Fruit fly (Drosophila melanogaster) whole organism, embryonic: ENCODE measurements around the gene Trf4-2.

Source experiments
- Blimp-1 ChIP-seq: fragments of 200-800 bp; sonication (Bioruptor generic); optimal IDR thresholded peaks from 3 replicates; lab custom pipeline; 2018; ENCODE audit warnings: missing biosample characterization, missing genetic modification characterization, mild to moderate bottlenecking, moderate library complexity, missing genetic modification reagents
- C15 ChIP-seq: fragments of 200-800 bp; sonication (Bioruptor generic); IDR thresholded peaks from 3 replicates; pipeline ENCODE4 v1.3.6; 2022; ENCODE audit warnings: missing biosample characterization, missing genetic modification characterization
- CG10147 ChIP-seq: fragments of 200-800 bp; sonication (Bioruptor generic); optimal IDR thresholded peaks from 2 replicates; lab custom pipeline; 2019; ENCODE audit warnings: missing biosample characterization, mild to moderate bottlenecking, missing genetic modification characterization, moderate library complexity
- CG10209 ChIP-seq: fragments of 200-800 bp; sonication (Bioruptor generic); optimal IDR thresholded peaks from 3 replicates; lab custom pipeline; 2017; ENCODE audit warnings: missing biosample characterization, mild to moderate bottlenecking, missing genetic modification characterization, missing genetic modification reagents
- CG12769 ChIP-seq: fragments of 200-800 bp; sonication (Bioruptor generic); optimal IDR thresholded peaks from 2 replicates; lab custom pipeline; 2019; ENCODE audit warnings: missing biosample characterization, mild to moderate bottlenecking, missing genetic modification characterization, moderate library complexity
- CG15269 ChIP-seq: fragments of 200-800 bp; sonication (Bioruptor generic); optimal IDR thresholded peaks from 2 replicates; lab custom pipeline; 2018; ENCODE audit warnings: missing biosample characterization, mild to moderate bottlenecking, missing genetic modification characterization, moderate library complexity
- CG1603 ChIP-seq: fragments of 200-800 bp; sonication (Bioruptor generic); optimal IDR thresholded peaks from 2 replicates; lab custom pipeline; 2019; ENCODE audit warnings: missing biosample characterization, mild to moderate bottlenecking, missing genetic modification characterization, moderate library complexity
- CG17361 ChIP-seq: fragments of 200-800 bp; sonication (Bioruptor generic); IDR thresholded peaks from 3 replicates; pipeline ENCODE4 v1.3.6; 2022; ENCODE audit warnings: missing biosample characterization, missing genetic modification characterization
- CG18011 ChIP-seq: fragments of 200-800 bp; sonication (Bioruptor generic); optimal IDR thresholded peaks from 2 replicates; lab custom pipeline; 2017; ENCODE audit warnings: missing biosample characterization, missing genetic modification characterization, mild to moderate bottlenecking, moderate library complexity, missing genotype
- CG2129 ChIP-seq: fragments of 200-800 bp; sonication (Bioruptor generic); IDR thresholded peaks from 2 replicates; pipeline ENCODE4 v1.3.6; 2022; ENCODE audit warnings: missing biosample characterization, missing genetic modification characterization; ENCODE audit not compliant: partially characterized antibody
- CG30403 ChIP-seq: fragments of 200-800 bp; sonication (Bioruptor generic); optimal IDR thresholded peaks from 3 replicates; lab custom pipeline; 2016; ENCODE audit warnings: missing biosample characterization, missing genetic modification characterization
- CG3163 ChIP-seq: fragments of 200-800 bp; sonication (Bioruptor generic); optimal IDR thresholded peaks from 3 replicates; lab custom pipeline; 2016; ENCODE audit warnings: missing biosample characterization, missing genetic modification characterization
- CG3407 ChIP-seq: fragments of 200-800 bp; sonication (Bioruptor generic); optimal IDR thresholded peaks from 2 replicates; lab custom pipeline; 2018; ENCODE audit warnings: missing biosample characterization, mild to moderate bottlenecking, missing genetic modification characterization
- CG3847 ChIP-seq: fragments of 200-800 bp; sonication (Bioruptor generic); IDR thresholded peaks from 2 replicates; pipeline ENCODE4 v1.3.6; 2022; ENCODE audit warnings: missing biosample characterization, missing genetic modification characterization
- CG6272 ChIP-seq: fragments of 200-800 bp; sonication (Bioruptor generic); IDR thresholded peaks from 2 replicates; pipeline ENCODE4 v1.3.6; 2022; ENCODE audit warnings: missing biosample characterization, missing genetic modification characterization
- CG6689 ChIP-seq: fragments of 200-800 bp; sonication (Bioruptor generic); IDR thresholded peaks from 2 replicates; pipeline ENCODE4 v1.3.6; 2022; ENCODE audit warnings: missing biosample characterization, missing genetic modification characterization
- CG6813 ChIP-seq: fragments of 200-800 bp; sonication (Bioruptor generic); optimal IDR thresholded peaks from 2 replicates; lab custom pipeline; 2017; ENCODE audit warnings: missing biosample characterization, missing genetic modification characterization, mild to moderate bottlenecking, moderate library complexity, missing genetic modification reagents
- CG7271 ChIP-seq: fragments of 200-800 bp; sonication (Bioruptor generic); optimal IDR thresholded peaks from 2 replicates; lab custom pipeline; 2018; ENCODE audit warnings: missing biosample characterization, mild to moderate bottlenecking, missing genetic modification characterization, moderate library complexity
- D19A ChIP-seq: fragments of 200-800 bp; optimal IDR thresholded peaks from 3 replicates; lab custom pipeline; 2019; ENCODE audit warnings: missing biosample characterization, mild to moderate bottlenecking, missing genetic modification characterization, moderate library complexity
- Dfd ChIP-seq, 2 experiments: fragments of >200 bp; optimal IDR thresholded peaks; 2 replicates each; lab custom pipeline; 2017; ENCODE audit warnings: missing biosample characterization in 2 of 2, missing genetic modification characterization in 2 of 2
- Doc3 ChIP-seq: fragments of 200-800 bp; sonication (Bioruptor generic); IDR thresholded peaks from 3 replicates; pipeline ENCODE4 v1.3.6; 2022; ENCODE audit warnings: missing biosample characterization, missing genetic modification characterization; ENCODE audit not compliant: partially characterized antibody
- Eip74EF ChIP-seq, 2 experiments: fragments of 200-800 bp in 1 of 2; fragments of >200 bp in 1 of 2; sonication (Bioruptor generic) in 1 of 2; optimal IDR thresholded peaks; 2 replicates each; lab custom pipeline; 2017 to 2019; ENCODE audit warnings: missing biosample characterization in 2 of 2, missing genetic modification characterization in 2 of 2, mild to moderate bottlenecking in 1 of 2, moderate library complexity in 1 of 2
- Elba2 ChIP-seq: fragments of 200-800 bp; sonication (Bioruptor generic); optimal IDR thresholded peaks from 3 replicates; lab custom pipeline; 2016; ENCODE audit warnings: missing biosample characterization, missing genetic modification characterization
- Hey ChIP-seq: fragments of 200-800 bp; sonication (Bioruptor generic); optimal IDR thresholded peaks from 3 replicates; lab custom pipeline; 2018; ENCODE audit warnings: missing biosample characterization, mild to moderate bottlenecking, missing genetic modification characterization
- MTF-1 ChIP-seq: fragments of 200-800 bp; sonication (Bioruptor generic); optimal IDR thresholded peaks from 2 replicates; lab custom pipeline; 2018; ENCODE audit warnings: missing biosample characterization, mild to moderate bottlenecking, missing genetic modification characterization, borderline replicate concordance
- Mrtf ChIP-seq: fragments of 200-800 bp; sonication (Bioruptor generic); IDR thresholded peaks from 3 replicates; pipeline ENCODE4 v1.3.6; 2022; ENCODE audit warnings: missing biosample characterization, missing genetic modification characterization
- NFAT ChIP-seq: fragments of 200-800 bp; sonication (Bioruptor generic); IDR thresholded peaks from 2 replicates; pipeline ENCODE4 v1.3.6; 2022; ENCODE audit warnings: missing biosample characterization, missing genetic modification characterization
- Optix ChIP-seq: fragments of 200-800 bp; sonication (Bioruptor generic); IDR thresholded peaks from 3 replicates; pipeline ENCODE4 v1.3.6; 2022; ENCODE audit warnings: missing biosample characterization, missing genetic modification characterization
- Rfx ChIP-seq: fragments of 200-800 bp; sonication (Bioruptor generic); IDR thresholded peaks from 2 replicates; pipeline ENCODE4 v1.3.6; 2022; ENCODE audit warnings: missing biosample characterization, missing genetic modification characterization
- Ssrp ChIP-seq: fragments of 200-800 bp; sonication (Bioruptor generic); optimal IDR thresholded peaks from 2 replicates; lab custom pipeline; 2018; ENCODE audit warnings: missing biosample characterization, mild to moderate bottlenecking, missing genetic modification characterization, moderate library complexity
- ab ChIP-seq: fragments of 200-800 bp; sonication (Bioruptor generic); optimal IDR thresholded peaks from 2 replicates; lab custom pipeline; 2016; ENCODE audit warnings: missing biosample characterization, missing genetic modification characterization
- caup ChIP-seq: fragments of 200-800 bp; sonication (Bioruptor generic); optimal IDR thresholded peaks from 3 replicates; lab custom pipeline; 2017; ENCODE audit warnings: missing biosample characterization, mild to moderate bottlenecking, missing genetic modification characterization, moderate library complexity; ENCODE audit not compliant: severe bottlenecking
- chif ChIP-seq, 2 experiments: fragments of 200-800 bp; sonication (Bioruptor generic); optimal IDR thresholded peaks; 3 replicates each; lab custom pipeline; 2016; ENCODE audit warnings: missing biosample characterization in 2 of 2, missing genetic modification characterization in 2 of 2
- chinmo ChIP-seq: fragments of 200-800 bp; sonication (Bioruptor generic); IDR thresholded peaks from 4 replicates; pipeline ENCODE4 v1.3.6; 2022; ENCODE audit warnings: missing biosample characterization, missing genetic modification characterization; ENCODE audit not compliant: partially characterized antibody
- crp ChIP-seq, 2 experiments: fragments of 200-800 bp; sonication (Bioruptor generic); optimal IDR thresholded peaks; 2 replicates in 1 of 2; 3 replicates in 1 of 2; lab custom pipeline; 2017; ENCODE audit warnings: missing biosample characterization in 2 of 2, missing genetic modification characterization in 2 of 2, mild to moderate bottlenecking in 1 of 2, moderate library complexity in 1 of 2
- dati ChIP-seq: fragments of 200-800 bp; sonication (Bioruptor generic); IDR thresholded peaks from 2 replicates; pipeline ENCODE4 v1.3.6; 2022; ENCODE audit warnings: missing biosample characterization, missing genetic modification characterization
- dm ChIP-seq: fragments of 200-800 bp; sonication (Bioruptor generic); optimal IDR thresholded peaks from 3 replicates; lab custom pipeline; 2016; ENCODE audit warnings: missing biosample characterization, missing genetic modification characterization
- fu2 ChIP-seq: fragments of 200-800 bp; sonication (Bioruptor generic); optimal IDR thresholded peaks from 2 replicates; lab custom pipeline; 2016; ENCODE audit warnings: missing biosample characterization, missing genetic modification characterization
- insv ChIP-seq, 2 experiments: fragments of 200-800 bp; sonication (Bioruptor generic); optimal IDR thresholded peaks; 3 replicates each; lab custom pipeline; 2016 to 2018; ENCODE audit warnings: missing biosample characterization in 2 of 2, missing genetic modification characterization in 2 of 2
- ken ChIP-seq: fragments of 200-800 bp; sonication (Bioruptor generic); IDR thresholded peaks from 3 replicates; pipeline ENCODE4 v1.3.6; 2022; ENCODE audit warnings: missing biosample characterization, missing genetic modification characterization
- lilli ChIP-seq: fragments of 200-800 bp; sonication (Bioruptor generic); optimal IDR thresholded peaks from 3 replicates; lab custom pipeline; 2016; ENCODE audit warnings: missing biosample characterization, missing genetic modification characterization
- maf-S ChIP-seq: fragments of 200-800 bp; sonication (Bioruptor generic); optimal IDR thresholded peaks from 2 replicates; lab custom pipeline; 2016; ENCODE audit warnings: missing biosample characterization, missing genetic modification characterization
- mirr ChIP-seq: fragments of 200-800 bp; sonication (Bioruptor generic); optimal IDR thresholded peaks from 3 replicates; lab custom pipeline; 2018; ENCODE audit warnings: missing biosample characterization, mild to moderate bottlenecking, missing genetic modification characterization
- pros ChIP-seq: fragments of 200-800 bp; sonication (Bioruptor generic); optimal IDR thresholded peaks from 3 replicates; lab custom pipeline; 2019; ENCODE audit warnings: missing biosample characterization, mild to moderate bottlenecking, missing genetic modification characterization, moderate library complexity
- sens-2 ChIP-seq: fragments of 200-800 bp; sonication (Bioruptor generic); IDR thresholded peaks from 2 replicates; pipeline ENCODE4 v1.3.6; 2022; ENCODE audit warnings: missing biosample characterization, missing genetic modification characterization
- tup ChIP-seq: fragments of 200-800 bp; sonication (Bioruptor generic); optimal IDR thresholded peaks from 2 replicates; lab custom pipeline; 2016; ENCODE audit warnings: missing biosample characterization, mild to moderate bottlenecking, missing genetic modification characterization, moderate library complexity
- wek ChIP-seq: fragments of 200-800 bp; sonication (Bioruptor generic); optimal IDR thresholded peaks from 3 replicates; lab custom pipeline; 2018; ENCODE audit warnings: missing biosample characterization, mild to moderate bottlenecking, missing genetic modification characterization, moderate library complexity
- yki ChIP-seq: fragments of >200 bp; optimal IDR thresholded peaks from 3 replicates; lab custom pipeline; 2018
- z ChIP-seq: fragments of 200-800 bp; sonication (Bioruptor generic); IDR thresholded peaks from 3 replicates; pipeline ENCODE4 v1.3.6; 2022; ENCODE audit warnings: missing biosample characterization, missing genetic modification characterization

Gene Trf4-2

dm6 chr3R:24962470-24962869, 37.5 kb downstream of the Trf4-2 start (continued):
- TF ChIP-seq crp (GFP tag; optimal IDR thresholded peaks at IDR 0.05; lab: Kevin White, UChicago) (peak in 1 of 2 experiments; percentile 8), wek (peak; percentile 7), CG3163 (GFP tag; lab: Kevin White, UChicago) (no peak), maf-S (GFP tag; lab: Kevin White, UChicago) (peak; percentile 8), Ssrp (peak; percentile 50), CG6689 (GFP tag; lab: Robert Waterston, UW) (peak; percentile 63; the same call in 1 of the 2 replicates), MTF-1 (GFP tag; lab: Kevin White, UChicago) (no peak), Blimp-1 (peak; percentile 40), D19A (tag; lab: Kevin White, UChicago) (peak; percentile 28), Rfx (GFP tag; lab: Robert Waterston, UW) (peak; percentile 82; the same call in 1 of the 2 replicates), CG3847 (GFP tag; lab: Robert Waterston, UW) (peak; percentile 53), Eip74EF (GFP tag; optimal IDR thresholded peaks at IDR 0.05; lab: Kevin White, UChicago) (peak in 1 of 2 experiments; percentile 32), CG1603 (tag; lab: Kevin White, UChicago) (peak; percentile 82), Mrtf (GFP tag; lab: Robert Waterston, UW) (peak; percentile 69; the same call in 2 of the 3 replicates), caup (GFP tag; lab: Kevin White, UChicago) (peak; percentile 55), lilli (GFP tag; lab: Kevin White, UChicago) (peak; percentile 75), Dfd (GFP tag; optimal IDR thresholded peaks at IDR 0.05; lab: Kevin White, UChicago) (no peak), Optix (GFP tag; lab: Robert Waterston, UW) (peak; percentile 62; the same call in 2 of the 3 replicates), CG17361 (GFP tag; lab: Robert Waterston, UW) (peak; percentile 42; the same call in 2 of the 3 replicates), Hey (tag; lab: Kevin White, UChicago) (no peak), CG10147 (GFP tag; lab: Kevin White, UChicago) (peak; percentile 11), ken (0 out of 3 replicates have a peak, but pooled peaks have one; percentile 41), CG6813 (peak; percentile 36), CG10209 (GFP tag; lab: Kevin White, UChicago) (peak; percentile 49), NFAT (peak; percentile 49; the same call in 1 of the 2 replicates), CG18011 (GFP tag; lab: Kevin White, UChicago) (no peak), yki (lab: Kevin White, UChicago) (no peak), insv (GFP tag; optimal IDR thresholded peaks at IDR 0.05; lab: Kevin White, UChicago) (no peak), CG15269 (peak; percentile 81), C15 (GFP tag; lab: Robert Waterston, UW) (0 out of 3 replicates have a peak, but pooled peaks have one; percentile 35), dm (GFP tag; lab: Kevin White, UChicago) (no peak), ab (GFP tag; lab: Kevin White, UChicago) (peak; percentile 51), CG2129 (GFP tag; lab: Robert Waterston, UW) (no peak), chif (GFP tag; optimal IDR thresholded peaks at IDR 0.05; lab: Kevin White, UChicago) (peak; percentile 49 to 50), Elba2 (GFP tag; lab: Kevin White, UChicago) (no peak), chinmo (no peak), sens-2 (GFP tag; lab: Robert Waterston, UW) (peak; percentile 48; the same call in 1 of the 2 replicates), CG7271 (tag; lab: Kevin White, UChicago) (no peak), CG30403 (peak; percentile 71), dati (no peak), tup (no peak), CG12769 (tag; lab: Kevin White, UChicago) (peak; percentile 88), CG3407 (GFP tag; lab: Kevin White, UChicago) (peak; percentile 15), mirr (GFP tag; lab: Kevin White, UChicago) (no peak), Doc3 (GFP tag; lab: Robert Waterston, UW) (no peak), pros (GFP tag; lab: Kevin White, UChicago) (no peak), fu2 (GFP tag; lab: Kevin White, UChicago) (peak; percentile 32), CG6272 (0 out of 2 replicates have a peak, but pooled peaks have one; percentile 22), z (GFP tag; lab: Robert Waterston, UW) (no peak)
